Worm (Caenorhabditis elegans): Measurements from ENCODE around the gene M163.9.

DNA sequence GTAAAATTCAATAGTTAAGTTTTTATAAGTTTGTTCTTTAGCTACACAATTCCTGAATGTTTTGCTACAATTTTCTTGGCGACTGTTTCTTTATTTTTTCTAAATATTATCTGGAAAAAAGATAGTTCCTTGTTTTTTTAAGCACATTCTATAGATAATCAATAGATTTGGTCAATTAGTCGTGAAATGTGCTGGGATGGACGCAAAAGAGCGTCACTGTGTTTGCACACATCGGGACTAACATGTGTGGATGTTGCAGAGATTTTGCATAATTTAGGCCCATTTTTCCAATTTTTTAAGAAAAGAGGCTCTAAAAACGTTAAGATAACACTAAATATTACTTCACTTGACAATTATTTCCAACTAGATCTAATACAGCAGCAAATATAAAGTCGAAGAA is 44.1 kb downstream of the M163.9 start:
- no peak for TF ChIP-seq skn-1 (tag; optimal IDR thresholded peaks at IDR 0.05)
- TF ChIP-seq R02D3.7 (tag; optimal IDR thresholded peaks at IDR 0.05): no peak
- no peak for TF ChIP-seq sem-4 (tag; optimal IDR thresholded peaks at IDR 0.05)
- no peak for TF ChIP-seq nhr-6 (tag; optimal IDR thresholded peaks at IDR 0.05)
- TF ChIP-seq nhr-11 (tag; optimal IDR thresholded peaks at IDR 0.05): no peak
- TF ChIP-seq unc-62 (GFP tag; optimal IDR thresholded peaks at IDR 0.05): no peak
- TF ChIP-seq zag-1 (tag; optimal IDR thresholded peaks at IDR 0.05): no peak
- TF ChIP-seq sma-3 (GFP tag; optimal IDR thresholded peaks at IDR 0.05): no peak
